Fruit fly (Drosophila melanogaster) whole organism, wandering third instar larva: ENCODE measurements around the gene Grip84.

Experiments used
- Abd-B ChIP-seq: fragments of >200 bp; optimal IDR thresholded peaks from 2 replicates; lab custom pipeline; 2017; ENCODE audit warnings: missing biosample characterization, missing genetic modification characterization
- CG9705 ChIP-seq: fragments of 200-800 bp; sonication (Bioruptor generic); optimal IDR thresholded peaks from 2 replicates; lab custom pipeline; 2018; ENCODE audit warnings: missing biosample characterization, mild to moderate bottlenecking, missing genetic modification characterization
- GATAd ChIP-seq: sonication (Bioruptor generic); optimal IDR thresholded peaks from 2 replicates; lab custom pipeline; 2016; ENCODE audit warnings: missing biosample characterization, missing genetic modification characterization
- HLH106 ChIP-seq: fragments of 200-800 bp; optimal IDR thresholded peaks from 3 replicates; lab custom pipeline; 2019; ENCODE audit warnings: missing biosample characterization, mild to moderate bottlenecking, missing genetic modification characterization, moderate library complexity
- Hr78 ChIP-seq: fragments of >200 bp; optimal IDR thresholded peaks from 2 replicates; lab custom pipeline; 2017; ENCODE audit warnings: missing biosample characterization, missing genetic modification characterization
- Sp1 ChIP-seq: fragments of 200-800 bp; sonication (Bioruptor generic); optimal IDR thresholded peaks from 3 replicates; lab custom pipeline; 2019; ENCODE audit warnings: missing biosample characterization, mild to moderate bottlenecking, missing genetic modification characterization, moderate library complexity
- Vsx2 ChIP-seq: fragments of 200-300, 225-300 bp; sonication (Bioruptor generic); optimal IDR thresholded peaks from 2 replicates; lab custom pipeline; 2018; ENCODE audit warnings: missing biosample characterization, missing genetic modification characterization; ENCODE audit not compliant: partially characterized antibody
- brk ChIP-seq: fragments of 200-800 bp; sonication (Bioruptor generic); optimal IDR thresholded peaks from 2 replicates; lab custom pipeline; 2016; ENCODE audit warnings: missing biosample characterization, mild to moderate bottlenecking, missing genetic modification characterization
- dmrt93B ChIP-seq: fragments of 200-800 bp; sonication (Bioruptor generic); optimal IDR thresholded peaks from 2 replicates; lab custom pipeline; 2018; ENCODE audit warnings: missing biosample characterization, mild to moderate bottlenecking, missing genetic modification characterization
- ey ChIP-seq: fragments of 200-800 bp; sonication (Bioruptor generic); optimal IDR thresholded peaks from 2 replicates; lab custom pipeline; 2016; ENCODE audit warnings: missing biosample characterization, missing genetic modification characterization
- fru ChIP-seq: fragments of 200-800 bp; sonication (Bioruptor generic); optimal IDR thresholded peaks from 3 replicates; lab custom pipeline; 2016; ENCODE audit warnings: missing biosample characterization, mild to moderate bottlenecking, missing genetic modification characterization
- pan ChIP-seq: fragments of >200 bp; optimal IDR thresholded peaks from 2 replicates; lab custom pipeline; 2017
- psq ChIP-seq: fragments of 200-800 bp; sonication (Bioruptor generic); optimal IDR thresholded peaks from 3 replicates; lab custom pipeline; 2017; ENCODE audit warnings: missing biosample characterization, mild to moderate bottlenecking, missing genetic modification characterization, moderate library complexity
- sv ChIP-seq: fragments of 200-800 bp; sonication (Bioruptor generic); optimal IDR thresholded peaks from 3 replicates; lab custom pipeline; 2016; ENCODE audit warnings: missing biosample characterization, missing genetic modification characterization

The Grip84 gene

dm6 chrX:19510204-19510603, 55.4 kb downstream of the Grip84 start:
- no peak for TF ChIP-seq fru (GFP tag; lab: Kevin White, UChicago)
- TF ChIP-seq Vsx2 (GFP tag; lab: Kevin White, UChicago), result no peak
- TF ChIP-seq psq (GFP tag; lab: Kevin White, UChicago), result no peak
- no peak for TF ChIP-seq Abd-B (GFP tag; lab: Kevin White, UChicago)
- TF ChIP-seq pan (lab: Kevin White, UChicago), result no peak
- TF ChIP-seq Hr78 (GFP tag; lab: Kevin White, UChicago), result no peak
- TF ChIP-seq CG9705 (GFP tag; lab: Kevin White, UChicago), result no peak
- TF ChIP-seq HLH106 (tag; lab: Kevin White, UChicago), result no peak
- no peak for TF ChIP-seq dmrt93B
- no peak for TF ChIP-seq brk (GFP tag; lab: Kevin White, UChicago)
- no peak for TF ChIP-seq sv (GFP tag; lab: Kevin White, UChicago)
- TF ChIP-seq ey (GFP tag; lab: Kevin White, UChicago), result no peak
- no peak for TF ChIP-seq GATAd
- TF ChIP-seq Sp1 (GFP tag; lab: Kevin White, UChicago), result no peak
